Fruit fly (Drosophila melanogaster) whole organism, embryonic: ENCODE measurements around the gene CG34125.

Experiments
- BEAF-32 ChIP-seq: fragments of 200-800 bp; sonication (Bioruptor generic); optimal IDR thresholded peaks from 3 replicates; lab custom pipeline; 2017; ENCODE audit warnings: missing biosample characterization, missing genetic modification characterization, mild to moderate bottlenecking, moderate library complexity, missing genetic modification reagents
- CG10274 ChIP-seq: fragments of 200-800 bp; sonication (Bioruptor generic); optimal IDR thresholded peaks from 3 replicates; lab custom pipeline; 2017; ENCODE audit warnings: missing biosample characterization, mild to moderate bottlenecking, missing genetic modification characterization
- CG13424 ChIP-seq: fragments of 200-800 bp; sonication (Bioruptor generic); optimal IDR thresholded peaks from 2 replicates; lab custom pipeline; 2019; ENCODE audit warnings: missing biosample characterization, mild to moderate bottlenecking, missing genetic modification characterization, moderate library complexity
- CG14441 ChIP-seq: fragments of 200-800 bp; sonication (Bioruptor generic); IDR thresholded peaks from 2 replicates; pipeline ENCODE4 v1.3.6; 2022; ENCODE audit warnings: missing biosample characterization, missing genetic modification characterization
- CG15601 ChIP-seq: fragments of 200-800 bp; sonication (Bioruptor generic); optimal IDR thresholded peaks from 3 replicates; lab custom pipeline; 2019; ENCODE audit warnings: missing biosample characterization, mild to moderate bottlenecking, missing genetic modification characterization, moderate library complexity
- CG1602 ChIP-seq: fragments of 200-800 bp; sonication (Bioruptor generic); optimal IDR thresholded peaks from 3 replicates; lab custom pipeline; 2016; ENCODE audit warnings: missing biosample characterization, missing genetic modification characterization
- CG1603 ChIP-seq: fragments of 200-800 bp; sonication (Bioruptor generic); optimal IDR thresholded peaks from 2 replicates; lab custom pipeline; 2019; ENCODE audit warnings: missing biosample characterization, mild to moderate bottlenecking, missing genetic modification characterization, moderate library complexity
- CG17359 ChIP-seq: fragments of 200-800 bp; sonication (Bioruptor generic); optimal IDR thresholded peaks from 3 replicates; lab custom pipeline; 2018; ENCODE audit warnings: missing biosample characterization, mild to moderate bottlenecking, missing genetic modification characterization, moderate library complexity
- CG2120 ChIP-seq: fragments of 200-800 bp; sonication (Bioruptor generic); optimal IDR thresholded peaks from 3 replicates; lab custom pipeline; 2016; ENCODE audit warnings: missing biosample characterization, missing genetic modification characterization
- CG30403 ChIP-seq: fragments of 200-800 bp; sonication (Bioruptor generic); optimal IDR thresholded peaks from 3 replicates; lab custom pipeline; 2016; ENCODE audit warnings: missing biosample characterization, missing genetic modification characterization
- CG33213 ChIP-seq: fragments of 200-800 bp; sonication (Bioruptor generic); optimal IDR thresholded peaks from 3 replicates; lab custom pipeline; 2016; ENCODE audit warnings: missing biosample characterization, missing genetic modification characterization
- CG4424 ChIP-seq: fragments of 200-800 bp; sonication (Bioruptor generic); optimal IDR thresholded peaks from 3 replicates; lab custom pipeline; 2016; ENCODE audit warnings: missing biosample characterization, missing genetic modification characterization
- CG4617 ChIP-seq: fragments of 200-800 bp; sonication (Bioruptor generic); optimal IDR thresholded peaks from 3 replicates; lab custom pipeline; 2016; ENCODE audit warnings: missing biosample characterization, missing genetic modification characterization, borderline replicate concordance
- CG5180 ChIP-seq: fragments of 200-800 bp; sonication (Bioruptor generic); optimal IDR thresholded peaks from 3 replicates; lab custom pipeline; 2017; ENCODE audit warnings: missing biosample characterization, missing genetic modification characterization, mild to moderate bottlenecking, moderate library complexity, missing genetic modification reagents
- CG7928 ChIP-seq: fragments of 200-800 bp; sonication (Bioruptor generic); optimal IDR thresholded peaks from 2 replicates; lab custom pipeline; 2017; ENCODE audit warnings: missing biosample characterization, mild to moderate bottlenecking, missing genetic modification characterization
- CG8089 ChIP-seq: fragments of 200-800 bp; sonication (Bioruptor generic); optimal IDR thresholded peaks from 3 replicates; lab custom pipeline; 2016; ENCODE audit warnings: missing biosample characterization, missing genetic modification characterization
- CG8290 ChIP-seq, 3 experiments: fragments of 200-800 bp; sonication (Bioruptor generic); optimal IDR thresholded peaks; 2 replicates each; lab custom pipeline; 2016 to 2019; ENCODE audit warnings: missing biosample characterization in 3 of 3, missing genetic modification characterization in 3 of 3, mild to moderate bottlenecking in 2 of 3, moderate library complexity in 1 of 3
- CG9727 ChIP-seq: fragments of 200-800 bp; sonication (Bioruptor generic); optimal IDR thresholded peaks from 3 replicates; lab custom pipeline; 2017; ENCODE audit warnings: missing biosample characterization, mild to moderate bottlenecking, missing genetic modification characterization
- CTCF ChIP-seq: fragments of 200-800 bp; sonication (Bioruptor generic); optimal IDR thresholded peaks from 2 replicates; lab custom pipeline; 2017; ENCODE audit warnings: missing biosample characterization, mild to moderate bottlenecking, missing genetic modification characterization, moderate library complexity
- Dip3 ChIP-seq: fragments of 200-800 bp; sonication (Bioruptor generic); optimal IDR thresholded peaks from 3 replicates; lab custom pipeline; 2016; ENCODE audit warnings: missing biosample characterization, missing genetic modification characterization
- Dp ChIP-seq: fragments of 200-800 bp; sonication (Bioruptor generic); optimal IDR thresholded peaks from 2 replicates; lab custom pipeline; 2018; ENCODE audit warnings: missing biosample characterization, mild to moderate bottlenecking, missing genetic modification characterization, moderate library complexity
- Dref ChIP-seq: fragments of 200-800 bp; sonication (Bioruptor generic); IDR thresholded peaks from 2 replicates; pipeline ENCODE4 v1.3.6; 2022; ENCODE audit warnings: missing biosample characterization, missing genetic modification characterization
- ERR ChIP-seq: fragments of 200-800 bp; sonication (Bioruptor generic); optimal IDR thresholded peaks from 2 replicates; lab custom pipeline; 2016; ENCODE audit warnings: missing biosample characterization, missing genetic modification characterization
- Ets97D ChIP-seq: fragments of 200-800 bp; sonication (Bioruptor generic); optimal IDR thresholded peaks from 3 replicates; lab custom pipeline; 2016; ENCODE audit warnings: missing biosample characterization, missing genetic modification characterization
- Hsf ChIP-seq: fragments of 200-800 bp; sonication (Bioruptor generic); optimal IDR thresholded peaks from 3 replicates; lab custom pipeline; 2016; ENCODE audit warnings: missing biosample characterization, missing genetic modification characterization
- MESR4 ChIP-seq: fragments of 200-800 bp; sonication (Bioruptor generic); optimal IDR thresholded peaks from 2 replicates; lab custom pipeline; 2018; ENCODE audit warnings: missing biosample characterization, mild to moderate bottlenecking, missing genetic modification characterization, moderate library complexity
- Max ChIP-seq: fragments of 200-800 bp; sonication (Bioruptor generic); optimal IDR thresholded peaks from 2 replicates; lab custom pipeline; 2016; ENCODE audit warnings: missing biosample characterization, mild to moderate bottlenecking, missing genetic modification characterization
- Med ChIP-seq: fragments of 200-800 bp; sonication (Bioruptor generic); peaks from one replicate; lab custom pipeline; 2016; ENCODE audit warnings: missing biosample characterization, missing genetic modification characterization, mild to moderate bottlenecking, inconsistent platforms, moderate library complexity
- Myb ChIP-seq: fragments of 200-800 bp; sonication (Bioruptor generic); optimal IDR thresholded peaks from 2 replicates; lab custom pipeline; 2016; ENCODE audit warnings: missing biosample characterization, missing genetic modification characterization
- Nf-YC ChIP-seq: fragments of 200-800 bp; optimal IDR thresholded peaks from 3 replicates; lab custom pipeline; 2019; ENCODE audit warnings: missing biosample characterization, mild to moderate bottlenecking, missing genetic modification characterization, moderate library complexity
- Ptx1 ChIP-seq: fragments of 200-800 bp; sonication (Bioruptor generic); IDR thresholded peaks from 2 replicates; pipeline ENCODE4 v1.3.6; 2022; ENCODE audit warnings: missing biosample characterization, missing genetic modification characterization
- chn ChIP-seq: fragments of 200-800 bp; sonication (Bioruptor generic); optimal IDR thresholded peaks from 2 replicates; lab custom pipeline; 2016; ENCODE audit warnings: missing biosample characterization, missing genetic modification characterization
- crp ChIP-seq, 2 experiments: fragments of 200-800 bp; sonication (Bioruptor generic); optimal IDR thresholded peaks; 2 replicates in 1 of 2; 3 replicates in 1 of 2; lab custom pipeline; 2017; ENCODE audit warnings: missing biosample characterization in 2 of 2, missing genetic modification characterization in 2 of 2, mild to moderate bottlenecking in 1 of 2, moderate library complexity in 1 of 2
- dm ChIP-seq: fragments of 200-800 bp; sonication (Bioruptor generic); optimal IDR thresholded peaks from 3 replicates; lab custom pipeline; 2016; ENCODE audit warnings: missing biosample characterization, missing genetic modification characterization
- dpn ChIP-seq, 2 experiments: fragments of 200-800 bp; sonication (Bioruptor generic); optimal IDR thresholded peaks; 3 replicates each; lab custom pipeline; 2016; ENCODE audit warnings: missing biosample characterization in 2 of 2, missing genetic modification characterization in 2 of 2
- ftz-f1 ChIP-seq: fragments of 200-800 bp; sonication (Bioruptor generic); optimal IDR thresholded peaks from 2 replicates; lab custom pipeline; 2016; ENCODE audit warnings: missing biosample characterization, missing genetic modification characterization
- gfzf ChIP-seq: fragments of 200-800 bp; sonication (Bioruptor generic); optimal IDR thresholded peaks from 2 replicates; lab custom pipeline; 2016; ENCODE audit warnings: missing biosample characterization, mild to moderate bottlenecking, missing genetic modification characterization, moderate library complexity
- insv ChIP-seq, 2 experiments: fragments of 200-800 bp; sonication (Bioruptor generic); optimal IDR thresholded peaks; 3 replicates each; lab custom pipeline; 2016 to 2018; ENCODE audit warnings: missing biosample characterization in 2 of 2, missing genetic modification characterization in 2 of 2
- nmo ChIP-seq: fragments of 200-800 bp; sonication (Bioruptor generic); optimal IDR thresholded peaks from 2 replicates; lab custom pipeline; 2018; ENCODE audit warnings: missing biosample characterization, mild to moderate bottlenecking, missing genetic modification characterization, moderate library complexity
- prd ChIP-seq, 3 experiments: fragments of >200 bp in 2 of 3; fragments of 200-800 bp in 1 of 3; sonication (Bioruptor generic) in 1 of 3; optimal IDR thresholded peaks in 2 of 3; IDR thresholded peaks in 1 of 3; 2 replicates in 2 of 3; 3 replicates in 1 of 3; pipeline versions ENCODE4 v1.3.6 to Lab custom; 2017 to 2022; ENCODE audit warnings: missing biosample characterization in 1 of 3, missing genetic modification characterization in 1 of 3
- pzg ChIP-seq: fragments of 200-800 bp; sonication (Bioruptor generic); optimal IDR thresholded peaks from 3 replicates; lab custom pipeline; 2018; ENCODE audit warnings: missing biosample characterization, mild to moderate bottlenecking, missing genetic modification characterization, moderate library complexity
- ranshi ChIP-seq: fragments of 200-800 bp; sonication (Bioruptor generic); IDR thresholded peaks from 2 replicates; pipeline ENCODE4 v1.3.6; 2022; ENCODE audit warnings: missing biosample characterization, missing genetic modification characterization
- sd ChIP-seq: fragments of 200-800 bp; sonication (Bioruptor generic); optimal IDR thresholded peaks from 3 replicates; lab custom pipeline; 2018; ENCODE audit warnings: missing biosample characterization, mild to moderate bottlenecking, missing genetic modification characterization, moderate library complexity
- slbo ChIP-seq: fragments of 200-800 bp; sonication (Bioruptor generic); IDR thresholded peaks from 2 replicates; pipeline ENCODE4 v1.3.6; 2022; ENCODE audit warnings: missing biosample characterization, missing genetic modification characterization
- slp2 ChIP-seq: fragments of 200-800 bp; sonication (Bioruptor generic); optimal IDR thresholded peaks from 2 replicates; lab custom pipeline; 2016; ENCODE audit warnings: missing biosample characterization, missing genetic modification characterization
- sob ChIP-seq: fragments of 200-800 bp; sonication (Bioruptor generic); IDR thresholded peaks from 2 replicates; pipeline ENCODE4 v1.3.6; 2022; ENCODE audit warnings: missing biosample characterization, missing genetic modification characterization
- stwl ChIP-seq: fragments of 200-800 bp; sonication (Bioruptor generic); optimal IDR thresholded peaks from 3 replicates; lab custom pipeline; 2018; ENCODE audit warnings: missing biosample characterization, mild to moderate bottlenecking, missing genetic modification characterization, moderate library complexity
- trem ChIP-seq: fragments of 200-800 bp; optimal IDR thresholded peaks from 3 replicates; lab custom pipeline; 2019; ENCODE audit warnings: missing biosample characterization, mild to moderate bottlenecking, missing genetic modification characterization, moderate library complexity
- zen ChIP-seq: fragments of 200-800 bp; sonication (Bioruptor generic); optimal IDR thresholded peaks from 3 replicates; lab custom pipeline; 2018; ENCODE audit warnings: missing biosample characterization, mild to moderate bottlenecking, missing genetic modification characterization, moderate library complexity

CG34125 gene

DNA sequence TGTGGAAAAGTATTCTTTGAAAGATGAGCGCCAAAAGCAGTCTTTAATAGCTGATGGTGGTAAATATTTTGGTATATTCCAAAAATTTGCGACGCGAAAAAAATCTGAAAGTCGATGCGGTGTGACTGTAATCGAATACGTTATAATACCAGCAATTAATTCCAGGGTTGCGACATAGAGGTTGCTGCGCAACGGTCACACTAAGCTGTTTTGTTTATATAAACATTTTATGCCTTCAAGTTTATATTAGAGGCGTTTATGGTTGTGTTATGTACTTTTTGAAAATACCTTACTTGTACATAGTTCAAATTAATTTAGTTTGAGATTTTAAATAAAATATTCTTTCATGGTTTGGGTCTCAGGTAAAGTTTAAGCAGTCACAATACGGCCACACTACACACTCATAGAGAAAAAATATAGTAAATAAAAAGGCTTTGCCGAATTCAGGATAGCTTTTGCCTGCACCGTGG lies 5.9 kb downstream of the CG34125 start, which contains the start of gene CG14043 (continued):
- TF ChIP-seq trem = peak; percentile 86
- no peak for TF ChIP-seq prd (optimal IDR thresholded peaks at IDR 0.05; lab: Kevin White, UChicago)
- peak; percentile 54; the same call in 2 of the 3 replicates for TF ChIP-seq prd (GFP tag; IDR thresholded peaks at IDR 0.05; lab: Robert Waterston, UW)
- peak; percentile 59 for TF ChIP-seq slbo (GFP tag; lab: Robert Waterston, UW)
- no peak for TF ChIP-seq CG8089 (GFP tag; lab: Kevin White, UChicago)
- peak; percentile 42 for TF ChIP-seq CG13424 (tag; lab: Kevin White, UChicago)
- TF ChIP-seq slp2 = no peak
- TF ChIP-seq ranshi (GFP tag; lab: Robert Waterston, UW) = no peak
- peak; percentile 80 for TF ChIP-seq nmo (GFP tag; lab: Kevin White, UChicago)
- peak; percentile 32 for TF ChIP-seq Dip3
- TF ChIP-seq dpn (GFP tag; optimal IDR thresholded peaks at IDR 0.05; lab: Kevin White, UChicago) = peak in 1 of 2 experiments; percentile 38
- peak; percentile 21 for TF ChIP-seq Max (GFP tag; lab: Kevin White, UChicago)
- TF ChIP-seq CG2120 = peak; percentile 58
- TF ChIP-seq insv (GFP tag; optimal IDR thresholded peaks at IDR 0.05; lab: Kevin White, UChicago) = peak in 1 of 2 experiments; percentile 19
- peak; percentile 37 for TF ChIP-seq chn (GFP tag; lab: Kevin White, UChicago)
- peak; percentile 48 for TF ChIP-seq Hsf
- no peak for TF ChIP-seq ERR
- TF ChIP-seq CG1602 (GFP tag; lab: Kevin White, UChicago) = peak; percentile 21
- TF ChIP-seq CG14441 (GFP tag; lab: Robert Waterston, UW) = no peak
- peak; percentile 81 for TF ChIP-seq Ets97D (GFP tag; lab: Kevin White, UChicago)
- peak in 1 of 2 experiments; percentile 43 for TF ChIP-seq crp (GFP tag; optimal IDR thresholded peaks at IDR 0.05; lab: Kevin White, UChicago)
- peak; percentile 35 for TF ChIP-seq dm (GFP tag; lab: Kevin White, UChicago)
- TF ChIP-seq BEAF-32 = peak; percentile 59
- peak; percentile 14 for TF ChIP-seq CG9727 (GFP tag; lab: Kevin White, UChicago)
- TF ChIP-seq MESR4 (GFP tag; lab: Kevin White, UChicago) = peak; percentile 31
- TF ChIP-seq Dp (GFP tag; lab: Kevin White, UChicago) = peak; percentile 78
- TF ChIP-seq CG15601 (tag; lab: Kevin White, UChicago) = peak; percentile 51
- TF ChIP-seq ftz-f1 (GFP tag; lab: Kevin White, UChicago) = peak; percentile 21
- peak; percentile 68 for TF ChIP-seq zen
- TF ChIP-seq Med (GFP tag; lab: Kevin White, UChicago) = peak; percentile 73
- peak; percentile 1 for TF ChIP-seq CG8290 (GFP tag; optimal IDR thresholded peaks at IDR 0.05; lab: Kevin White, UChicago)
- no peak for TF ChIP-seq CG8290 (tag; optimal IDR thresholded peaks at IDR 0.05; lab: Kevin White, UChicago)
- no peak for TF ChIP-seq CG5180
- peak; percentile 71 for TF ChIP-seq sd (tag; lab: Kevin White, UChicago)
- peak; percentile 94 for TF ChIP-seq pzg
- peak; percentile 10 for TF ChIP-seq CG17359 (tag; lab: Kevin White, UChicago)
- TF ChIP-seq gfzf (GFP tag; lab: Kevin White, UChicago) = peak; percentile 98
- TF ChIP-seq CG4424 = peak; percentile 40
- TF ChIP-seq Myb (GFP tag; lab: Kevin White, UChicago) = peak; percentile 56
- peak; percentile 45 for TF ChIP-seq CG1603 (tag; lab: Kevin White, UChicago)
- TF ChIP-seq stwl (tag; lab: Kevin White, UChicago) = peak; percentile 84
- peak; percentile 61 for TF ChIP-seq CG33213 (GFP tag; lab: Kevin White, UChicago)
- TF ChIP-seq Nf-YC (tag; lab: Kevin White, UChicago) = peak; percentile 49
- TF ChIP-seq CG7928 (GFP tag; lab: Kevin White, UChicago) = peak; percentile 91
- peak; percentile 36; the same call in 1 of the 2 replicates for TF ChIP-seq Dref (GFP tag; lab: Robert Waterston, UW)
- TF ChIP-seq Ptx1 (GFP tag; lab: Robert Waterston, UW) = no peak
- TF ChIP-seq CG10274 (GFP tag; lab: Kevin White, UChicago) = no peak
- TF ChIP-seq CG4617 (GFP tag; lab: Kevin White, UChicago) = peak; percentile 92
- peak; percentile 17 for TF ChIP-seq CTCF
- 0 out of 2 replicates have a peak, but pooled peaks have one; percentile 9 for TF ChIP-seq sob (GFP tag; lab: Robert Waterston, UW)
- TF ChIP-seq CG30403 (GFP tag; lab: Kevin White, UChicago) = peak; percentile 48
